Worm (Caenorhabditis elegans): Measurements from ENCODE around the gene dnj-18.
A peak's percentile ranks its signal among the peaks of the same experiment; 100 is the strongest.
"Not testable (repeated sequence)": the region's sequence is repeated elsewhere in the genome, so short reads cannot be mapped to it uniquely, and the experiment has no call there.

Gene dnj-18

ce11 chrIII:4739975-4740374 is 42.1 kb downstream of the dnj-18 start, which contains the start of gene ras-2:
ras-2 (minus strand) TSS chrIII:4740075.
- TF ChIP-seq ceh-9 (tag; optimal IDR thresholded peaks at IDR 0.05): no peak
- TF ChIP-seq nhr-237 (tag; optimal IDR thresholded peaks at IDR 0.05): no peak
- no peak for TF ChIP-seq nfya-1 (tag; optimal IDR thresholded peaks at IDR 0.05; ENCODE audit: insufficient read depth)
- TF ChIP-seq lin-15B (tag; optimal IDR thresholded peaks at IDR 0.05): no peak
- TF ChIP-seq unc-39 (tag; optimal IDR thresholded peaks at IDR 0.05): no peak
- no peak for TF ChIP-seq nhr-76 (tag; optimal IDR thresholded peaks at IDR 0.05)
- no peak for TF ChIP-seq egl-27 (tag; optimal IDR thresholded peaks at IDR 0.05)
- no peak for TF ChIP-seq egl-5 (tag; optimal IDR thresholded peaks at IDR 0.05)
- TF ChIP-seq fkh-10 (GFP tag; optimal IDR thresholded peaks at IDR 0.05): no peak
- no peak for TF ChIP-seq nhr-12 (tag; optimal IDR thresholded peaks at IDR 0.05)

- peak; percentile 48 for TF ChIP-seq nfya-1 (tag; optimal IDR thresholded peaks at IDR 0.05; ENCODE audit: insufficient read depth)
- TF ChIP-seq ceh-28 (tag; optimal IDR thresholded peaks at IDR 0.05): peak; percentile 45
- peak; percentile 8 for TF ChIP-seq lin-39 (tag; optimal IDR thresholded peaks at IDR 0.05)
- no peak for TF ChIP-seq nhr-76 (tag; optimal IDR thresholded peaks at IDR 0.05)
- no peak for TF ChIP-seq nhr-237 (tag; optimal IDR thresholded peaks at IDR 0.05)
- TF ChIP-seq nhr-23 (tag; optimal IDR thresholded peaks at IDR 0.05): peak; percentile 63
- peak; percentile 31 for TF ChIP-seq elt-2 (tag; optimal IDR thresholded peaks at IDR 0.05)
These were observed 42.9 kb downstream of the dnj-18 start for ce11 chrIII:4740820-4741219.

- TF ChIP-seq ama-1 (optimal IDR thresholded peaks at IDR 0.05); nhr-12 (tag; optimal IDR thresholded peaks at IDR 0.05); ztf-4 (tag; optimal IDR thresholded peaks at IDR 0.05): not testable (repeated sequence)
These were observed 44.7 kb downstream of the dnj-18 start, which contains the start of gene twk-6 for ce11 chrIII:4742620-4743019. twk-6 (plus strand) TSS chrIII:4742920.

- TF ChIP-seq ceh-82 (tag; optimal IDR thresholded peaks at IDR 0.05): no peak
- TF ChIP-seq R02D3.7 (tag; optimal IDR thresholded peaks at IDR 0.05): no peak
- TF ChIP-seq skn-1 (tag; optimal IDR thresholded peaks at IDR 0.05): no peak
- TF ChIP-seq fos-1 (tag; optimal IDR thresholded peaks at IDR 0.05): no peak
- no peak for TF ChIP-seq nhr-77 (tag; optimal IDR thresholded peaks at IDR 0.05)
- TF ChIP-seq daf-12 (tag; optimal IDR thresholded peaks at IDR 0.05): no peak
- TF ChIP-seq mml-1 (tag; optimal IDR thresholded peaks at IDR 0.05): no peak
- TF ChIP-seq nhr-12 (tag; optimal IDR thresholded peaks at IDR 0.05): no peak
These were observed 48.0 kb downstream of the dnj-18 start, which contains the start of gene F17C8.6 for ce11 chrIII:4745934-4746333. F17C8.6 (minus strand) TSS chrIII:4746034.

ce11 chrIII:4748109-4748508 is 50.2 kb downstream of the dnj-18 start, which contains the start of gene col-89:
col-89 (plus strand) TSS chrIII:4748127.
- TF ChIP-seq ceh-16 (tag; optimal IDR thresholded peaks at IDR 0.05) (no peak), fos-1 (tag; optimal IDR thresholded peaks at IDR 0.05) (no peak), ama-1 (optimal IDR thresholded peaks at IDR 0.05) (no peak), lsy-12 (tag; optimal IDR thresholded peaks at IDR 0.05) (no peak), lin-39 (tag; optimal IDR thresholded peaks at IDR 0.05) (no peak), daf-12 (tag; optimal IDR thresholded peaks at IDR 0.05) (no peak), nhr-11 (tag; optimal IDR thresholded peaks at IDR 0.05) (no peak), ceh-82 (tag; optimal IDR thresholded peaks at IDR 0.05) (no peak), pha-4 (tag; optimal IDR thresholded peaks at IDR 0.05) (no peak)

ce11 chrIII:4748666-4749065 is 50.7 kb downstream of the dnj-18 start:
- no peak for TF ChIP-seq ceh-28 (tag; optimal IDR thresholded peaks at IDR 0.05)
- no peak for TF ChIP-seq R02D3.7 (tag; optimal IDR thresholded peaks at IDR 0.05)
- no peak for TF ChIP-seq mdl-1 (tag; optimal IDR thresholded peaks at IDR 0.05)
- TF ChIP-seq skn-1 (tag; optimal IDR thresholded peaks at IDR 0.05): no peak
- TF ChIP-seq snpc-4 (tag; optimal IDR thresholded peaks at IDR 0.05): no peak
- TF ChIP-seq ztf-4 (tag; optimal IDR thresholded peaks at IDR 0.05): no peak
- no peak for TF ChIP-seq fkh-10 (GFP tag; optimal IDR thresholded peaks at IDR 0.05)
- no peak for TF ChIP-seq nhr-11 (tag; optimal IDR thresholded peaks at IDR 0.05)
- TF ChIP-seq ceh-16 (tag; optimal IDR thresholded peaks at IDR 0.05): no peak
- no peak for TF ChIP-seq nhr-76 (tag; optimal IDR thresholded peaks at IDR 0.05)
- no peak for TF ChIP-seq unc-39 (tag; optimal IDR thresholded peaks at IDR 0.05)
- no peak for TF ChIP-seq hmg-11 (tag; optimal IDR thresholded peaks at IDR 0.05)
- TF ChIP-seq nhr-25 (tag; optimal IDR thresholded peaks at IDR 0.05): no peak
- TF ChIP-seq pqm-1 (tag; optimal IDR thresholded peaks at IDR 0.05): no peak
- TF ChIP-seq lin-15B (tag; optimal IDR thresholded peaks at IDR 0.05): no peak
- no peak for TF ChIP-seq elt-3 (tag; optimal IDR thresholded peaks at IDR 0.05)
